Worm (Caenorhabditis elegans) whole organism, L2 larva: ENCODE measurements around the gene del-2.
A peak's percentile ranks its signal among the peaks of the same experiment; 100 is the strongest.

Experiments
- F13H6.1 ChIP-seq: sonication (generic microtip); optimal IDR thresholded peaks from 2 replicates; lab custom pipeline; 2016; ENCODE audit warnings: missing genetic modification characterization, missing compliant biosample characterization
- R02D3.7 ChIP-seq: fragments of 150-350 bp; optimal IDR thresholded peaks from 2 replicates; lab custom pipeline; 2014; ENCODE audit warnings: missing biosample characterization, missing genetic modification characterization
- Y55F3AM.14 ChIP-seq: fragments of 200-800 bp; sonication (Bioruptor generic); optimal IDR thresholded peaks from 2 replicates; lab custom pipeline; 2018; ENCODE audit warnings: mild to moderate bottlenecking, missing genetic modification characterization, missing compliant biosample characterization
- alr-1 ChIP-seq: fragments of 150-350 bp; optimal IDR thresholded peaks from 2 replicates; lab custom pipeline; 2014; ENCODE audit warnings: missing biosample characterization, missing genetic modification characterization
- ceh-16 ChIP-seq: fragments of 150-350 bp; optimal IDR thresholded peaks from 2 replicates; lab custom pipeline; 2014; ENCODE audit warnings: missing biosample characterization, missing genetic modification characterization
- ceh-82 ChIP-seq: fragments of 150-350 bp; optimal IDR thresholded peaks from 2 replicates; lab custom pipeline; 2014; ENCODE audit warnings: missing biosample characterization, missing genetic modification characterization
- crh-2 ChIP-seq: sonication (generic microtip); optimal IDR thresholded peaks from 2 replicates; lab custom pipeline; 2017; ENCODE audit warnings: missing biosample characterization, missing genetic modification characterization
- elt-1 ChIP-seq: fragments of 150-350 bp; optimal IDR thresholded peaks from 2 replicates; lab custom pipeline; 2014; ENCODE audit warnings: missing biosample characterization, missing genetic modification characterization
- fos-1 ChIP-seq: fragments of 150-350 bp; optimal IDR thresholded peaks from 2 replicates; lab custom pipeline; 2014; ENCODE audit warnings: missing biosample characterization, missing genetic modification characterization
- lin-11 ChIP-seq: fragments of 150-350 bp; sonication (generic microtip); optimal IDR thresholded peaks from 2 replicates; lab custom pipeline; 2014; ENCODE audit warnings: missing biosample characterization, missing genetic modification characterization, inconsistent platforms, mixed read lengths
- lin-39 ChIP-seq: fragments of 150-350 bp; optimal IDR thresholded peaks from 2 replicates; lab custom pipeline; 2014; ENCODE audit warnings: missing biosample characterization, missing genetic modification reagents, missing genetic modification characterization
- lsy-2 ChIP-seq, 2 experiments: fragments of 150-350 bp in 1 of 2; sonication (generic microtip) in 1 of 2; optimal IDR thresholded peaks; 2 replicates each; lab custom pipeline; 2014 to 2017; ENCODE audit warnings: missing biosample characterization in 2 of 2, missing genetic modification characterization in 2 of 2
- mbf-1 ChIP-seq: sonication (generic microtip); optimal IDR thresholded peaks from 2 replicates; lab custom pipeline; 2017; ENCODE audit warnings: missing biosample characterization, missing genetic modification characterization
- nhr-10 ChIP-seq: sonication (generic microtip); optimal IDR thresholded peaks from 2 replicates; lab custom pipeline; 2017; ENCODE audit warnings: missing biosample characterization, missing genetic modification characterization
- nhr-12 ChIP-seq: fragments of 150-350 bp; optimal IDR thresholded peaks from 2 replicates; lab custom pipeline; 2014; ENCODE audit warnings: missing biosample characterization, missing genetic modification characterization
- nhr-129 ChIP-seq: fragments of 150-350 bp; optimal IDR thresholded peaks from 2 replicates; lab custom pipeline; 2014; ENCODE audit warnings: missing biosample characterization, missing genetic modification characterization
- nhr-23 ChIP-seq: fragments of 150-350 bp; optimal IDR thresholded peaks from 2 replicates; lab custom pipeline; 2014; ENCODE audit warnings: missing biosample characterization, missing genetic modification reagents, missing genetic modification characterization
- nhr-237 ChIP-seq: fragments of 150-350 bp; optimal IDR thresholded peaks from 2 replicates; lab custom pipeline; 2014; ENCODE audit warnings: missing biosample characterization, missing genetic modification characterization
- nhr-25 ChIP-seq: fragments of 150-350 bp; sonication (generic microtip); optimal IDR thresholded peaks from 3 replicates; lab custom pipeline; 2014; ENCODE audit warnings: missing biosample characterization, missing genetic modification characterization
- nhr-77 ChIP-seq: fragments of 150-350 bp; optimal IDR thresholded peaks from 2 replicates; lab custom pipeline; 2014; ENCODE audit warnings: missing biosample characterization, missing genetic modification characterization
- sem-4 ChIP-seq: fragments of 150-350 bp; optimal IDR thresholded peaks from 2 replicates; lab custom pipeline; 2014; ENCODE audit warnings: missing biosample characterization, missing genetic modification reagents, missing genetic modification characterization
- sma-9 ChIP-seq, 2 experiments: fragments of 150-350 bp in 1 of 2; sonication (generic microtip) in 1 of 2; optimal IDR thresholded peaks; 2 replicates each; lab custom pipeline; 2014 to 2016; ENCODE audit warnings: missing genetic modification characterization in 2 of 2, mild to moderate bottlenecking in 1 of 2, missing biosample characterization in 1 of 2, missing compliant biosample characterization in 1 of 2, missing genetic modification reagents in 1 of 2, moderate library complexity in 1 of 2
- snpc-4 ChIP-seq: fragments of 150-350 bp; optimal IDR thresholded peaks from 2 replicates; lab custom pipeline; 2014; ENCODE audit warnings: missing biosample characterization, missing genetic modification characterization
- unc-39 ChIP-seq: fragments of 150-350 bp; optimal IDR thresholded peaks from 2 replicates; lab custom pipeline; 2014; ENCODE audit warnings: missing biosample characterization, missing genetic modification characterization
- unc-55 ChIP-seq: fragments of 150-350 bp; sonication (generic microtip); optimal IDR thresholded peaks from 3 replicates; lab custom pipeline; 2014; ENCODE audit warnings: missing biosample characterization, missing genetic modification reagents, missing genetic modification characterization
- unc-62 ChIP-seq: fragments of 150-350 bp; optimal IDR thresholded peaks from 2 replicates; lab custom pipeline; 2014; ENCODE audit warnings: missing biosample characterization, missing genetic modification reagents, missing genetic modification characterization
- zag-1 ChIP-seq: fragments of 150-350 bp; optimal IDR thresholded peaks from 2 replicates; lab custom pipeline; 2014; ENCODE audit warnings: missing biosample characterization, missing genetic modification characterization
- ztf-1 ChIP-seq: fragments of 200-800 bp; sonication (Bioruptor generic); conservative IDR thresholded peaks from 2 replicates; pipeline ENCODE4 v1.3.6; 2022; ENCODE audit warnings: missing genetic modification characterization, missing compliant biosample characterization
- ztf-11 ChIP-seq: sonication (generic microtip); optimal IDR thresholded peaks from 2 replicates; lab custom pipeline; 2017; ENCODE audit warnings: missing biosample characterization, missing genetic modification characterization
- ztf-4 ChIP-seq: fragments of 150-350 bp; optimal IDR thresholded peaks from 2 replicates; lab custom pipeline; 2014; ENCODE audit warnings: missing biosample characterization, missing genetic modification characterization

The del-2 gene

ce11 chrIV:9615511-9615910 is 26.3 kb downstream of the del-2 start (continued):
- peak; percentile 70 for TF ChIP-seq sem-4 (tag; lab: Kevin White, UChicago)
- TF ChIP-seq zag-1 (tag; lab: Kevin White, UChicago), result no peak
- TF ChIP-seq lin-39 (tag; lab: Kevin White, UChicago), result no peak
- no peak for TF ChIP-seq nhr-12 (tag; lab: Kevin White, UChicago)
- TF ChIP-seq ztf-1 (GFP tag; lab: Robert Waterston, UW), result no peak
- TF ChIP-seq fos-1, result no peak
- no peak for TF ChIP-seq nhr-129
- no peak for TF ChIP-seq nhr-10 (tag; lab: Kevin White, UChicago)
- no peak for TF ChIP-seq unc-39 (tag; lab: Kevin White, UChicago)
- TF ChIP-seq F13H6.1 (tag; lab: Kevin White, UChicago), result no peak
- no peak for TF ChIP-seq ztf-11
- TF ChIP-seq, all 48 proteins: peak for 11

- TF ChIP-seq ceh-16 (tag; lab: Kevin White, UChicago) (no peak), snpc-4 (tag; lab: Kevin White, UChicago) (no peak), unc-62 (GFP tag; lab: Kevin White, UChicago) (no peak), F13H6.1 (tag; lab: Kevin White, UChicago) (no peak)
- TF ChIP-seq, all 48 proteins: peak for 0
These were observed 27.1 kb downstream of the del-2 start, which contains the start of gene elt-1 for ce11 chrIV:9614695-9615094. Gene elt-1, plus strand, starts transcription at chrIV:9614995.

DNA sequence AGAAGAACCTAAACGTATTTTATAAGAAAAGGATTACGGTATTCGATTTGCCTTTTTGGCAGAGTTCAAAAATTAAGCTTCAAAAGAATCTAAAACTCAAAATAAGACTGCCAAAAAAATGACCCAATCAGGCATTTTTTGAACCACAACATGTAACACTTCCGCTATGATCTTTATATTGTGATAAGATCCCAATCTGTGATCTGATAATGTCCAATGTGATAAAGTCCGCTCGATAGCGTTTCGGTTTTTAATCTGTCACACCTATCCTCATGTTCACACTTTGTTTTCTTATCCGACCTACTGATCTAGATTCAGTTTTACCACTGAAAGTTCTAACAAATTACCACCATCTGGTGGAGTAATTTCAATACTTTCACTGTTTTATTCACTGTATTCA is 27.8 kb downstream of the del-2 start:
- no peak for TF ChIP-seq nhr-237 (tag; lab: Kevin White, UChicago)
- TF ChIP-seq elt-1 (tag; lab: Kevin White, UChicago), result peak; percentile 93
- peak; percentile 46 for TF ChIP-seq sma-9 (GFP tag; optimal IDR thresholded peaks at IDR 0.05; lab: Kevin White, UChicago)
- TF ChIP-seq sma-9 (tag; optimal IDR thresholded peaks at IDR 0.05; lab: Kevin White, UChicago), result no peak
- TF ChIP-seq nhr-23 (tag; lab: Kevin White, UChicago), result peak; percentile 99

- no peak for TF ChIP-seq lsy-2 (tag; optimal IDR thresholded peaks at IDR 0.05; lab: Kevin White, UChicago)
- no peak for TF ChIP-seq nhr-129
- peak; percentile 60 for TF ChIP-seq elt-1 (tag; lab: Kevin White, UChicago)
- TF ChIP-seq ztf-4, result no peak
- TF ChIP-seq zag-1 (tag; lab: Kevin White, UChicago), result no peak
- no peak for TF ChIP-seq nhr-77 (tag; lab: Kevin White, UChicago)
- TF ChIP-seq snpc-4 (tag; lab: Kevin White, UChicago), result no peak
- TF ChIP-seq mbf-1 (tag; lab: Kevin White, UChicago), result no peak
- peak; percentile 97 for TF ChIP-seq nhr-23 (tag; lab: Kevin White, UChicago)
- no peak for TF ChIP-seq Y55F3AM.14 (GFP tag; lab: Kevin White, UChicago)
- TF ChIP-seq nhr-25, result no peak
- TF ChIP-seq alr-1 (tag; lab: Kevin White, UChicago), result no peak
- no peak for TF ChIP-seq unc-62 (GFP tag; lab: Kevin White, UChicago)
- TF ChIP-seq fos-1, result no peak
- TF ChIP-seq, all 48 proteins: peak for 2
These were observed 28.7 kb downstream of the del-2 start for ce11 chrIV:9613072-9613590.

- TF ChIP-seq elt-1 (tag; lab: Kevin White, UChicago) (peak; percentile 26), crh-2 (peak; percentile 37), lin-11 (tag; lab: Kevin White, UChicago) (no peak)
These were observed 30.9 kb downstream of the del-2 start for ce11 chrIV:9610923-9611322.

DNA sequence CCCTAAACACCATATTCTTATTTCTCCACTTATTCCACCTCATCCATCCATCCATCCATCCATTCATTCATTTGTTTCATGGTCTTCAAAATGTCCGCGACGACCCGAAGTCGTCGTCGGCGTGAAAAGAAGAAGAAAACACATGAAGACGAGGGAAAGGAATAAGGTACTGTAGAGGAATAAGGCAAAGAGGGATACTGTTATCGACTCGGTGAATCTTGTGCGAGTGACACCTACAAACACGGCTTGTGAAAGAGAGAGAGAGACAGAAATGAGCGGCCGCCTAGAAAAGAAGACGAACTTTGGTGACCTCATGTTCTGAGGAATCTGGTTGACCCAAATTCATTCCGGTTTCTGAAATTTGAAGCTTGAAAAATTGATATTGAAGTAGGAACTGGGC is 32.7 kb downstream of the del-2 start:
- TF ChIP-seq elt-1 (tag; lab: Kevin White, UChicago) (peak; percentile 40), unc-55 (GFP tag; lab: Kevin White, UChicago) (no peak)

ce11 chrIV:9607945-9608344 is 33.9 kb downstream of the del-2 start:
- TF ChIP-seq nhr-10 (tag; lab: Kevin White, UChicago) (no peak), ceh-16 (tag; lab: Kevin White, UChicago) (peak; percentile 39), sem-4 (tag; lab: Kevin White, UChicago) (no peak), R02D3.7 (tag; lab: Kevin White, UChicago) (no peak), nhr-237 (tag; lab: Kevin White, UChicago) (no peak), ceh-82 (tag; lab: Kevin White, UChicago) (no peak), lin-39 (tag; lab: Kevin White, UChicago) (no peak)
